Worm (Caenorhabditis elegans) whole organism, L4 larva: ENCODE measurements around the gene rbm-28.

ENCODE experiments used
- F10B5.3 ChIP-seq: sonication (generic microtip); optimal IDR thresholded peaks from 2 replicates; lab custom pipeline; 2016; ENCODE audit warnings: mild to moderate bottlenecking, missing genetic modification characterization, missing compliant biosample characterization
- F49E8.2 ChIP-seq: sonication (generic microtip); optimal IDR thresholded peaks from 2 replicates; lab custom pipeline; 2016; ENCODE audit warnings: missing compliant biosample characterization, mild to moderate bottlenecking, missing genetic modification characterization, borderline replicate concordance
- R02D3.7 ChIP-seq: fragments of 150-350 bp; sonication (generic microtip); optimal IDR thresholded peaks from 3 replicates; lab custom pipeline; 2014; ENCODE audit warnings: missing biosample characterization, missing genetic modification characterization
- Y48G9A.11 ChIP-seq: fragments of 200-800 bp; sonication (Bioruptor generic); IDR thresholded peaks from 2 replicates; pipeline ENCODE4 v1.3.6; 2022; ENCODE audit warnings: missing genetic modification reagents, missing genetic modification characterization, missing compliant biosample characterization
- aha-1 ChIP-seq: fragments of 150-350 bp; peaks from one replicate; lab custom pipeline; 2014; ENCODE audit warnings: missing biosample characterization, missing genetic modification characterization
- ama-1 ChIP-seq: fragments of 150-350 bp; optimal IDR thresholded peaks from 2 replicates; lab custom pipeline; 2014; ENCODE audit warnings: inconsistent platforms, mixed read lengths
- arid-1 ChIP-seq: fragments of 200-800 bp; sonication (Bioruptor generic); conservative IDR thresholded peaks from 2 replicates; pipeline ENCODE4 v1.3.6; 2022; ENCODE audit warnings: missing genetic modification reagents, missing genetic modification characterization, missing compliant biosample characterization
- cey-2 ChIP-seq: sonication (generic microtip); optimal IDR thresholded peaks from 3 replicates; lab custom pipeline; 2017; ENCODE audit warnings: missing genetic modification characterization, mild to moderate bottlenecking, missing compliant biosample characterization, antibody characterized with exemption, borderline replicate concordance; ENCODE audit not compliant: insufficient read depth
- dmd-6 ChIP-seq: fragments of 200-800 bp; sonication (Bioruptor generic); IDR thresholded peaks from 2 replicates; pipeline ENCODE4 v1.3.6; 2022; ENCODE audit warnings: missing genetic modification reagents, missing genetic modification characterization, missing compliant biosample characterization
- dmd-8 ChIP-seq: fragments of 200-800 bp; sonication (Bioruptor generic); IDR thresholded peaks from 2 replicates; pipeline ENCODE4 v1.3.6; 2022; ENCODE audit warnings: missing genetic modification characterization, missing compliant biosample characterization
- dpl-1 ChIP-seq: fragments of 150-350 bp; optimal IDR thresholded peaks from 2 replicates; lab custom pipeline; 2014; ENCODE audit warnings: missing biosample characterization, missing genetic modification reagents, missing genetic modification characterization
- duxl-1 ChIP-seq: sonication (generic microtip); optimal IDR thresholded peaks from 2 replicates; lab custom pipeline; 2016; ENCODE audit warnings: mild to moderate bottlenecking, missing genetic modification characterization, moderate library complexity, missing compliant biosample characterization; ENCODE audit not compliant: poor library complexity
- dve-1 ChIP-seq: sonication (generic microtip); optimal IDR thresholded peaks from 2 replicates; lab custom pipeline; 2017; ENCODE audit warnings: antibody characterized with exemption, mild to moderate bottlenecking, missing genetic modification characterization, missing compliant biosample characterization; ENCODE audit not compliant: insufficient read depth
- fkh-10 ChIP-seq: fragments of 150-350 bp; optimal IDR thresholded peaks from 2 replicates; lab custom pipeline; 2014; ENCODE audit warnings: missing biosample characterization, missing genetic modification reagents, missing genetic modification characterization
- hif-1 ChIP-seq, 2 experiments: sonication (generic microtip); optimal IDR thresholded peaks; 2 replicates each; lab custom pipeline; 2016 to 2017; ENCODE audit warnings: missing compliant biosample characterization in 2 of 2, missing genetic modification characterization in 2 of 2, missing genetic modification reagents in 2 of 2, missing genotype in 2 of 2, mild to moderate bottlenecking in 1 of 2
- hlh-11 ChIP-seq: fragments of 200-800 bp; sonication (Bioruptor generic); optimal IDR thresholded peaks from 2 replicates; lab custom pipeline; 2018; ENCODE audit warnings: mild to moderate bottlenecking, missing genetic modification characterization, missing compliant biosample characterization
- hlh-30 ChIP-seq: sonication (generic microtip); optimal IDR thresholded peaks from 2 replicates; lab custom pipeline; 2017; ENCODE audit warnings: antibody characterized with exemption, mild to moderate bottlenecking, missing genetic modification characterization, missing compliant biosample characterization; ENCODE audit not compliant: insufficient read depth
- hmg-1.1 ChIP-seq: fragments of 200-800 bp; sonication (Bioruptor generic); IDR thresholded peaks from 2 replicates; pipeline ENCODE4 v1.3.6; 2022; ENCODE audit warnings: missing genetic modification reagents, missing genetic modification characterization, missing compliant biosample characterization
- lim-7 ChIP-seq: fragments of 200-800 bp; sonication (Bioruptor generic); IDR thresholded peaks from 2 replicates; pipeline ENCODE4 v1.3.6; 2022; ENCODE audit warnings: missing genetic modification characterization, missing compliant biosample characterization
- lin-13 ChIP-seq: fragments of 150-350 bp; optimal IDR thresholded peaks from 2 replicates; lab custom pipeline; 2014; ENCODE audit warnings: missing biosample characterization, missing genetic modification reagents, missing genetic modification characterization
- lin-38 ChIP-seq: fragments of 200-800 bp; sonication (Bioruptor generic); IDR thresholded peaks from 2 replicates; pipeline ENCODE4 v1.3.6; 2022; ENCODE audit warnings: missing genetic modification reagents, missing genetic modification characterization, missing compliant biosample characterization
- lsy-2 ChIP-seq, 2 experiments: fragments of 150-350 bp in 1 of 2; sonication (generic microtip) in 1 of 2; optimal IDR thresholded peaks; 2 replicates each; lab custom pipeline; 2014 to 2017; ENCODE audit warnings: missing biosample characterization in 2 of 2, missing genetic modification characterization in 2 of 2
- madf-5 ChIP-seq, 2 experiments: fragments of 200-800 bp; sonication (Bioruptor generic); IDR thresholded peaks; 2 replicates each; pipeline ENCODE4 v1.3.6; 2022; ENCODE audit warnings: missing compliant biosample characterization in 2 of 2, missing genetic modification characterization in 2 of 2
- mdt-29 ChIP-seq: fragments of 200-800 bp; sonication (Bioruptor generic); IDR thresholded peaks from 2 replicates; pipeline ENCODE4 v1.3.6; 2022; ENCODE audit warnings: missing genetic modification reagents, missing genetic modification characterization, missing compliant biosample characterization
- mep-1 ChIP-seq: fragments of 150-350 bp; sonication (generic microtip); optimal IDR thresholded peaks from 3 replicates; lab custom pipeline; 2014; ENCODE audit warnings: missing biosample characterization, missing genetic modification characterization
- mes-2 ChIP-seq: sonication (generic microtip); optimal IDR thresholded peaks from 2 replicates; lab custom pipeline; 2016; ENCODE audit warnings: missing genotype, mild to moderate bottlenecking, missing genetic modification characterization, missing compliant biosample characterization; ENCODE audit not compliant: poor library complexity, severe bottlenecking
- mxl-3 ChIP-seq: fragments of 200-800 bp; sonication (Bioruptor generic); optimal IDR thresholded peaks from 2 replicates; lab custom pipeline; 2018; ENCODE audit warnings: mild to moderate bottlenecking, missing genetic modification characterization, missing compliant biosample characterization
- nhr-10 ChIP-seq: fragments of 150-350 bp; optimal IDR thresholded peaks from 2 replicates; lab custom pipeline; 2014; ENCODE audit warnings: missing biosample characterization, missing genetic modification characterization
- nhr-11 ChIP-seq: fragments of 150-350 bp; optimal IDR thresholded peaks from 2 replicates; lab custom pipeline; 2014; ENCODE audit warnings: missing biosample characterization, missing genetic modification characterization
- nhr-111 ChIP-seq: fragments of 200-800 bp; sonication (Bioruptor generic); optimal IDR thresholded peaks from 2 replicates; lab custom pipeline; 2018; ENCODE audit warnings: mild to moderate bottlenecking, missing genetic modification characterization, missing compliant biosample characterization
- nhr-237 ChIP-seq: sonication (generic microtip); optimal IDR thresholded peaks from 2 replicates; lab custom pipeline; 2017; ENCODE audit warnings: missing biosample characterization, missing genetic modification characterization
- nhr-28 ChIP-seq: fragments of 150-350 bp; optimal IDR thresholded peaks from 2 replicates; lab custom pipeline; 2014; ENCODE audit warnings: missing biosample characterization, missing genetic modification characterization
- nhr-41 ChIP-seq: fragments of 200-800 bp; sonication (Bioruptor generic); IDR thresholded peaks from 2 replicates; pipeline ENCODE4 v1.3.6; 2022; ENCODE audit warnings: missing genetic modification reagents, missing genetic modification characterization, missing compliant biosample characterization
- nhr-6 ChIP-seq: fragments of 150-350 bp; optimal IDR thresholded peaks from 2 replicates; lab custom pipeline; 2014; ENCODE audit warnings: missing biosample characterization, missing genetic modification characterization
- nhr-77 ChIP-seq: fragments of 150-350 bp; optimal IDR thresholded peaks from 2 replicates; lab custom pipeline; 2014; ENCODE audit warnings: missing biosample characterization, missing genetic modification characterization
- pha-4 ChIP-seq, 2 experiments: fragments of 150-350 bp in 1 of 2; fragments of 200-800 bp in 1 of 2; sonication (Bioruptor generic) in 1 of 2; IDR thresholded peaks in 1 of 2; optimal IDR thresholded peaks in 1 of 2; 2 replicates each; pipeline versions ENCODE4 v1.3.6 to Lab custom; 2014 to 2022; ENCODE audit warnings: missing genetic modification characterization in 2 of 2, missing genetic modification reagents in 2 of 2, missing biosample characterization in 1 of 2, missing compliant biosample characterization in 1 of 2
- php-3 ChIP-seq: fragments of 200-800 bp; sonication (Bioruptor generic); IDR thresholded peaks from 2 replicates; pipeline ENCODE4 v1.3.6; 2022; ENCODE audit warnings: missing genetic modification reagents, missing genetic modification characterization, missing compliant biosample characterization
- rbr-2 ChIP-seq: sonication (generic microtip); optimal IDR thresholded peaks from 2 replicates; lab custom pipeline; 2016; ENCODE audit warnings: missing genotype, missing genetic modification characterization, missing compliant biosample characterization
- saeg-2 ChIP-seq: fragments of 200-800 bp; sonication (Bioruptor generic); IDR thresholded peaks from 2 replicates; pipeline ENCODE4 v1.3.6; 2022; ENCODE audit warnings: missing genetic modification reagents, missing genetic modification characterization, missing compliant biosample characterization
- snpc-4 ChIP-seq: fragments of 150-350 bp; optimal IDR thresholded peaks from 2 replicates; lab custom pipeline; 2014; ENCODE audit warnings: missing biosample characterization, missing genetic modification characterization
- tag-97 ChIP-seq: fragments of 200-800 bp; sonication (Bioruptor generic); IDR thresholded peaks from 2 replicates; pipeline ENCODE4 v1.3.6; 2022; ENCODE audit warnings: missing genetic modification characterization, missing compliant biosample characterization
- tra-1 ChIP-seq: fragments of 200-800 bp; sonication (Bioruptor generic); IDR thresholded peaks from 2 replicates; pipeline ENCODE4 v1.3.6; 2022; ENCODE audit warnings: missing genetic modification reagents, missing genetic modification characterization, missing compliant biosample characterization
- vab-7 ChIP-seq: fragments of 200-800 bp; sonication (Bioruptor generic); IDR thresholded peaks from 2 replicates; pipeline ENCODE4 v1.3.6; 2022; ENCODE audit warnings: missing genetic modification reagents, missing genetic modification characterization, missing compliant biosample characterization
- zag-1 ChIP-seq: fragments of 150-350 bp; optimal IDR thresholded peaks from 2 replicates; lab custom pipeline; 2014; ENCODE audit warnings: missing biosample characterization, missing genetic modification characterization

rbm-28 gene

ce11 chrII:14813106-14813505 lies 44.0 kb upstream of the rbm-28 start:
- no peak for TF ChIP-seq snpc-4 (tag; lab: Kevin White, UChicago)
- no peak for TF ChIP-seq dpl-1
- no peak for TF ChIP-seq nhr-6 (tag; lab: Kevin White, UChicago)
- TF ChIP-seq vab-7 (GFP tag; lab: Robert Waterston, UW), result no peak
- TF ChIP-seq lim-7, result no peak
- TF ChIP-seq tag-97 (GFP tag; lab: Robert Waterston, UW), result no peak
- TF ChIP-seq dmd-8 (GFP tag; lab: Robert Waterston, UW), result no peak
- TF ChIP-seq php-3 (GFP tag; lab: Robert Waterston, UW), result no peak
- TF ChIP-seq mdt-29 (GFP tag; lab: Robert Waterston, UW), result no peak
- no peak for TF ChIP-seq R02D3.7
- TF ChIP-seq aha-1 (tag; lab: Kevin White, UChicago), result peak; percentile 9
- TF ChIP-seq tra-1 (GFP tag; lab: Robert Waterston, UW), result no peak
- TF ChIP-seq Y48G9A.11 (GFP tag; lab: Robert Waterston, UW), result peak; percentile 91
- no peak for TF ChIP-seq saeg-2 (GFP tag; lab: Robert Waterston, UW)

ce11 chrII:14814894-14815568 lies 42.0 kb upstream of the rbm-28 start, which contains the start of gene W01D2.1:
Gene W01D2.1, plus strand, starts transcription at chrII:14815518.
- TF ChIP-seq dpl-1 (peak; percentile 87), nhr-11 (tag; lab: Kevin White, UChicago) (peak; percentile 11), pha-4 (GFP tag; IDR thresholded peaks at IDR 0.05; lab: Robert Waterston, UW) (0 out of 2 replicates have a peak, but pooled peaks have one; percentile 18), pha-4 (tag; optimal IDR thresholded peaks at IDR 0.05; lab: Kevin White, UChicago) (peak; percentile 84), fkh-10 (no peak), dmd-6 (peak; percentile 30; the same call in 1 of the 2 replicates), F49E8.2 (tag; lab: Kevin White, UChicago) (no peak), nhr-77 (tag; lab: Kevin White, UChicago) (peak; percentile 75), lsy-2 (tag; optimal IDR thresholded peaks at IDR 0.05; lab: Kevin White, UChicago) (peak in 1 of 2 experiments; percentile 86), mxl-3 (GFP tag; lab: Kevin White, UChicago) (no peak), hmg-1.1 (GFP tag; lab: Robert Waterston, UW) (peak; percentile 47; the same call in 1 of the 2 replicates), nhr-111 (GFP tag; lab: Kevin White, UChicago) (no peak), hif-1 (tag; optimal IDR thresholded peaks at IDR 0.05; lab: Kevin White, UChicago) (peak in 1 of 2 experiments; percentile 44), dmd-8 (GFP tag; lab: Robert Waterston, UW) (no peak), arid-1 (GFP tag; lab: Robert Waterston, UW) (no peak), F10B5.3 (no peak), nhr-28 (peak; percentile 35), cey-2 (tag; lab: Kevin White, UChicago) (no peak), dve-1 (tag; lab: Kevin White, UChicago) (peak; percentile 64), hlh-30 (peak; percentile 74), nhr-237 (tag; lab: Kevin White, UChicago) (no peak), nhr-41 (GFP tag; lab: Robert Waterston, UW) (no peak), duxl-1 (tag; lab: Kevin White, UChicago) (peak; percentile 10), madf-5 (GFP tag; IDR thresholded peaks at IDR 0.05; lab: Robert Waterston, UW) (no peak), nhr-6 (tag; lab: Kevin White, UChicago) (peak; percentile 42), rbr-2 (tag; lab: Kevin White, UChicago) (peak; percentile 18), lin-13 (peak; percentile 57), hlh-11 (peak; percentile 38), mep-1 (peak; percentile 62), nhr-10 (tag; lab: Kevin White, UChicago) (no peak), mes-2 (tag; lab: Kevin White, UChicago) (peak; percentile 68), lin-38 (GFP tag; lab: Robert Waterston, UW) (peak; percentile 57), ama-1 (lab: Kevin White, UChicago) (peak; percentile 47), tra-1 (GFP tag; lab: Robert Waterston, UW) (no peak), zag-1 (no peak)
- TF ChIP-seq, all 104 proteins: peak for 20
